Worm (Caenorhabditis elegans) whole organism, late embryonic: ENCODE results near the gene T24D5.2.

Experiments used
- C08G9.2 ChIP-seq: sonication (generic microtip); optimal IDR thresholded peaks from 2 replicates; lab custom pipeline; 2016; ENCODE audit warnings: mild to moderate bottlenecking, missing genetic modification characterization, moderate library complexity, missing compliant biosample characterization
- C38D4.7 ChIP-seq: fragments of 200-800 bp; sonication (Bioruptor generic); optimal IDR thresholded peaks from 2 replicates; lab custom pipeline; 2018; ENCODE audit warnings: mild to moderate bottlenecking, missing genetic modification characterization, moderate library complexity, missing compliant biosample characterization
- F13H6.1 ChIP-seq: sonication (generic microtip); optimal IDR thresholded peaks from 2 replicates; lab custom pipeline; 2016; ENCODE audit warnings: missing genetic modification characterization, missing compliant biosample characterization
- K02D7.2 ChIP-seq: sonication (generic microtip); optimal IDR thresholded peaks from 2 replicates; lab custom pipeline; 2017; ENCODE audit warnings: mild to moderate bottlenecking, missing genetic modification characterization, missing compliant biosample characterization
- T23F11.4 ChIP-seq: fragments of 200-800 bp; sonication (Bioruptor generic); optimal IDR thresholded peaks from 2 replicates; lab custom pipeline; 2018; ENCODE audit warnings: mild to moderate bottlenecking, missing genetic modification characterization, missing compliant biosample characterization
- ahr-1 ChIP-seq: sonication (generic microtip); optimal IDR thresholded peaks from 2 replicates; lab custom pipeline; 2016; ENCODE audit warnings: missing genetic modification characterization, missing compliant biosample characterization
- ama-1 ChIP-seq: fragments of 150-350 bp; optimal IDR thresholded peaks from 2 replicates; lab custom pipeline; 2014
- ceh-22 ChIP-seq: sonication (generic microtip); optimal IDR thresholded peaks from 2 replicates; lab custom pipeline; 2017; ENCODE audit warnings: missing biosample characterization, missing genetic modification characterization
- ceh-24 ChIP-seq: sonication (generic microtip); optimal IDR thresholded peaks from 2 replicates; lab custom pipeline; 2016; ENCODE audit warnings: mild to moderate bottlenecking, missing genetic modification characterization, missing compliant biosample characterization
- ceh-31 ChIP-seq: sonication (generic microtip); optimal IDR thresholded peaks from 2 replicates; lab custom pipeline; 2016; ENCODE audit warnings: missing genetic modification characterization, missing compliant biosample characterization
- ceh-34 ChIP-seq: sonication (generic microtip); optimal IDR thresholded peaks from 2 replicates; lab custom pipeline; 2016; ENCODE audit warnings: mild to moderate bottlenecking, missing genetic modification characterization, missing compliant biosample characterization
- ceh-9 ChIP-seq: sonication (generic microtip); optimal IDR thresholded peaks from 2 replicates; lab custom pipeline; 2016; ENCODE audit warnings: mild to moderate bottlenecking, missing genetic modification characterization, inconsistent platforms, missing compliant biosample characterization
- dve-1 ChIP-seq: sonication (generic microtip); optimal IDR thresholded peaks from 2 replicates; lab custom pipeline; 2017; ENCODE audit warnings: antibody characterized with exemption, mild to moderate bottlenecking, missing genetic modification characterization, missing compliant biosample characterization
- elt-2 ChIP-seq: sonication (generic microtip); optimal IDR thresholded peaks from 2 replicates; lab custom pipeline; 2016; ENCODE audit warnings: missing genetic modification reagents, missing genetic modification characterization, missing compliant biosample characterization
- fax-1 ChIP-seq: sonication (generic microtip); optimal IDR thresholded peaks from 2 replicates; lab custom pipeline; 2016; ENCODE audit warnings: missing genotype, missing genetic modification characterization, missing compliant biosample characterization
- hlh-8 ChIP-seq: sonication (generic microtip); optimal IDR thresholded peaks from 2 replicates; lab custom pipeline; 2016; ENCODE audit warnings: missing genotype, missing genetic modification characterization, missing compliant biosample characterization
- lim-6 ChIP-seq: sonication (generic microtip); optimal IDR thresholded peaks from 2 replicates; lab custom pipeline; 2016; ENCODE audit warnings: missing genetic modification characterization, missing compliant biosample characterization
- nfya-1 ChIP-seq: sonication (generic microtip); optimal IDR thresholded peaks from 2 replicates; lab custom pipeline; 2017; ENCODE audit warnings: missing genetic modification characterization, mild to moderate bottlenecking, missing compliant biosample characterization, antibody characterized with exemption, moderate library complexity
- nhr-11 ChIP-seq: fragments of 150-350 bp; optimal IDR thresholded peaks from 2 replicates; lab custom pipeline; 2014; ENCODE audit warnings: missing biosample characterization, missing genetic modification characterization
- nhr-232 ChIP-seq: sonication (generic microtip); optimal IDR thresholded peaks from 2 replicates; lab custom pipeline; 2016; ENCODE audit warnings: missing genetic modification characterization, missing compliant biosample characterization
- odd-2 ChIP-seq: sonication (generic microtip); optimal IDR thresholded peaks from 2 replicates; lab custom pipeline; 2017; ENCODE audit warnings: antibody characterized with exemption, mild to moderate bottlenecking, missing genetic modification characterization, missing compliant biosample characterization
- pag-3 ChIP-seq: sonication (generic microtip); optimal IDR thresholded peaks from 2 replicates; lab custom pipeline; 2016; ENCODE audit warnings: missing compliant biosample characterization, missing genetic modification characterization, borderline replicate concordance
- pqm-1 ChIP-seq: sonication (generic microtip); optimal IDR thresholded peaks from 2 replicates; lab custom pipeline; 2016; ENCODE audit warnings: missing genetic modification characterization, missing compliant biosample characterization
- ref-2 ChIP-seq: sonication (generic microtip); optimal IDR thresholded peaks from 2 replicates; lab custom pipeline; 2016; ENCODE audit warnings: missing genetic modification characterization, missing compliant biosample characterization
- sdc-2 ChIP-seq: sonication (generic microtip); optimal IDR thresholded peaks from 2 replicates; lab custom pipeline; 2016; ENCODE audit warnings: missing genotype, missing genetic modification characterization, missing compliant biosample characterization
- sox-4 ChIP-seq: sonication (generic microtip); optimal IDR thresholded peaks from 2 replicates; lab custom pipeline; 2017; ENCODE audit warnings: mild to moderate bottlenecking, missing genetic modification characterization, inconsistent platforms, missing compliant biosample characterization
- tbx-2 ChIP-seq: sonication (generic microtip); optimal IDR thresholded peaks from 2 replicates; lab custom pipeline; 2016; ENCODE audit warnings: missing genetic modification characterization, missing compliant biosample characterization
- unc-3 ChIP-seq, 2 experiments: fragments of 200-800 bp in 1 of 2; sonication (Bioruptor generic) in 1 of 2; sonication (generic microtip) in 1 of 2; conservative IDR thresholded peaks in 1 of 2; optimal IDR thresholded peaks in 1 of 2; 2 replicates each; pipeline versions ENCODE4 v1.3.6 to Lab custom; 2016 to 2022; ENCODE audit warnings: missing compliant biosample characterization in 2 of 2, missing genetic modification characterization in 2 of 2, missing genetic modification reagents in 1 of 2
- unc-42 ChIP-seq: sonication (generic microtip); optimal IDR thresholded peaks from 2 replicates; lab custom pipeline; 2016; ENCODE audit warnings: missing genotype, missing genetic modification characterization, missing compliant biosample characterization
- unc-55 ChIP-seq: sonication (generic microtip); optimal IDR thresholded peaks from 2 replicates; lab custom pipeline; 2017; ENCODE audit warnings: missing biosample characterization, missing genetic modification reagents, missing genetic modification characterization
- unc-86 ChIP-seq: sonication (generic microtip); optimal IDR thresholded peaks from 2 replicates; lab custom pipeline; 2016; ENCODE audit warnings: missing genetic modification characterization, missing compliant biosample characterization
- ztf-16 ChIP-seq: sonication (generic microtip); optimal IDR thresholded peaks from 2 replicates; lab custom pipeline; 2017; ENCODE audit warnings: missing genetic modification characterization, missing compliant biosample characterization

Gene T24D5.2

ce11 chrX:12586352-12586751, at the start of gene T24D5.2:
TSS of gene T24D5.2 (minus strand) at chrX:12586452.
- TF ChIP-seq ceh-34 (no peak), fax-1 (tag; lab: Kevin White, UChicago) (no peak)

ce11 chrX:12635010-12635409, 48.8 kb upstream of the T24D5.2 start:
- TF ChIP-seq ahr-1 (tag; lab: Kevin White, UChicago) (no peak), lim-6 (tag; lab: Kevin White, UChicago) (no peak), unc-86 (tag; lab: Kevin White, UChicago) (no peak), T23F11.4 (GFP tag; lab: Kevin White, UChicago) (no peak), tbx-2 (peak; percentile 14), C38D4.7 (GFP tag; lab: Kevin White, UChicago) (no peak), dve-1 (tag; lab: Kevin White, UChicago) (peak; percentile 20), elt-2 (tag; lab: Kevin White, UChicago) (peak; percentile 5), nfya-1 (peak; percentile 14), unc-55 (GFP tag; lab: Kevin White, UChicago) (peak; percentile 4), sdc-2 (tag; lab: Kevin White, UChicago) (peak; percentile 22)

- TF ChIP-seq C08G9.2 (tag; lab: Kevin White, UChicago) (no peak), odd-2 (tag; lab: Kevin White, UChicago) (no peak), nhr-232 (tag; lab: Kevin White, UChicago) (no peak), nhr-11 (tag; lab: Kevin White, UChicago) (no peak), ahr-1 (tag; lab: Kevin White, UChicago) (no peak), ama-1 (no peak), sox-4 (tag; lab: Kevin White, UChicago) (no peak), ceh-22 (no peak), ceh-34 (no peak), hlh-8 (tag; lab: Kevin White, UChicago) (no peak), sdc-2 (tag; lab: Kevin White, UChicago) (no peak), pag-3 (tag; lab: Kevin White, UChicago) (no peak), C38D4.7 (GFP tag; lab: Kevin White, UChicago) (no peak), K02D7.2 (tag; lab: Kevin White, UChicago) (no peak), F13H6.1 (tag; lab: Kevin White, UChicago) (no peak), ref-2 (tag; lab: Kevin White, UChicago) (no peak)
These were observed 47.7 kb upstream of the T24D5.2 start, which contains the start of gene ivns-1 for ce11 chrX:12633862-12634404. TSS of gene ivns-1 (minus strand) at chrX:12634354.

- TF ChIP-seq ceh-9 (no peak), tbx-2 (no peak), unc-42 (tag; lab: Kevin White, UChicago) (peak; percentile 76), ceh-24 (tag; lab: Kevin White, UChicago) (no peak), ceh-31 (tag; lab: Kevin White, UChicago) (no peak)
These were observed 46.4 kb upstream of the T24D5.2 start for ce11 chrX:12632657-12633056.

ce11 chrX:12631446-12631845, 45.2 kb upstream of the T24D5.2 start:
- TF ChIP-seq pqm-1 (tag; lab: Kevin White, UChicago): no peak
- TF ChIP-seq pag-3 (tag; lab: Kevin White, UChicago): no peak
- no peak for TF ChIP-seq unc-3 (GFP tag; conservative IDR thresholded peaks at IDR 0.05; lab: Robert Waterston, UW)
- no peak for TF ChIP-seq unc-3 (tag; optimal IDR thresholded peaks at IDR 0.05; lab: Kevin White, UChicago)
- no peak for TF ChIP-seq ama-1
- no peak for TF ChIP-seq ztf-16 (tag; lab: Kevin White, UChicago)
- peak; percentile 81 for TF ChIP-seq unc-42 (tag; lab: Kevin White, UChicago)
